Fruit fly (Drosophila melanogaster) ovary, adult (tissue): ENCODE results near the gene CG5107.

Source experiments
- CG17801 ChIP-seq: fragments of 200-800 bp; optimal IDR thresholded peaks from 2 replicates; lab custom pipeline; 2019; ENCODE audit warnings: missing biosample characterization, mild to moderate bottlenecking, missing genetic modification characterization, moderate library complexity; ENCODE audit not compliant: partially characterized antibody

The CG5107 gene

DNA sequence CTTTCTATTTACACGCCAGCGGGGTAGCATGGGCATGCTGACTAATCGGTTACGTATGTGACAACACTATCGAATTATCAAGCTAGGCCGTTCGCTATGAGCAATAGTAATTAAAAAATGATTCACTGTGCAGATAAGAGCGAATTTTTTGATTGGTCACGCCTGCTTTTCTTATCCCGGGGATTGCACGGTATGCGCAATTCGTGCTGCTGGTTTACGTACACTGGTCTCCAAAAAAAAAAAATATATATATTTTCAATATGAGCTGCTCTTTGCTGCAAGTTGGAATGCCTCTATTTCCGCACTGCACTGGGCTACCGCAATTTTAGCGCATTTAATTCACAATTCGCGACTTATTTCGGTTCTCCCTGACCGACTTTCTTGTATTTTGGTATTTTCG lies 14.6 kb upstream of the CG5107 start:
- TF ChIP-seq CG17801 (GFP tag; lab: Kevin White, UChicago), result no peak

DNA sequence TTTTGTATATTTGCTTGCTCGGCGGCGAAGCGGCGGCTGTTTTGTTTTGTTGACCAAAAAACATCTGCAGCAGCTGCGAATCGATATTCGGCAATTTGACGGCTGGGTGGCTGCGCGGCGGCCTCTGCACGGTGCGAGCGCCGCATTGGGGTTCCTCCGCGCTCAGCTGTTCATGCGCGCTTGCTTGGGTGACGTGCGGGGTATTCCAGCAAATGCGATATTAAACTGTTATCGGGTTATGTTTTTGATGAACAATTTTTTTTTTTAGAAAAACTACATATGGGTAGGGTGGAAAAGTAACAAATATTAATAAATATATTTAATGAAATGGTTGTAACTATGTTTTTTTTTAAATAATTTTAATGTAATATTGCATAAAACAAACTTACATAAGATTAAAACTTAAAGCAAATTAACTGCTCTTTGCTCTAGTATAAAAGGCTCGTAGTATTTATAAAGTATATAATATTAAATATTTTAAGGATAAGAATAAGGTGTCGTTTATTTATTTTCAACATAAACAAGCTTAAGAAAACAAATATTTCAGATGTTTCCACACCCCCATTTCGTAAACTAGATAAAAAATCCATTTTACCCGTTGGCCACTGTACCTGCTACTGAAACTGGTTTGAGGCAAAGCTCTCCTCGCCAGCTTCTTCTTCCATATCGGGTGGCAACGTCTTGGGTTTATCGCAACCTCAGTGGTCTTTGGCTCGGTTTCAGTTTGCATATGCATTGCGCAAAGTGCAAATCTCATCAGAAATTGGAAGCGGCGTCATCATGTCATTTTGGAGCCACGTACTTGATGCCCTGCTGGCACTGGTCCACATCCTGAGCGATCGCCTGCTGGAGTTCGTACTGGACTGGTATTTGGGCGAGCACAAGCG lies 14.0 kb upstream of the CG5107 start, which contains the start of the genes Gnpat and CG5112:
Gene Gnpat (minus strand): TSS at position 159 of the 887 bp plus-strand sequence.
Gene CG5112 (plus strand): TSS at position 683 of the 887 bp plus-strand sequence.
- TF ChIP-seq CG17801 (GFP tag; lab: Kevin White, UChicago), result peak; percentile 54

DNA sequence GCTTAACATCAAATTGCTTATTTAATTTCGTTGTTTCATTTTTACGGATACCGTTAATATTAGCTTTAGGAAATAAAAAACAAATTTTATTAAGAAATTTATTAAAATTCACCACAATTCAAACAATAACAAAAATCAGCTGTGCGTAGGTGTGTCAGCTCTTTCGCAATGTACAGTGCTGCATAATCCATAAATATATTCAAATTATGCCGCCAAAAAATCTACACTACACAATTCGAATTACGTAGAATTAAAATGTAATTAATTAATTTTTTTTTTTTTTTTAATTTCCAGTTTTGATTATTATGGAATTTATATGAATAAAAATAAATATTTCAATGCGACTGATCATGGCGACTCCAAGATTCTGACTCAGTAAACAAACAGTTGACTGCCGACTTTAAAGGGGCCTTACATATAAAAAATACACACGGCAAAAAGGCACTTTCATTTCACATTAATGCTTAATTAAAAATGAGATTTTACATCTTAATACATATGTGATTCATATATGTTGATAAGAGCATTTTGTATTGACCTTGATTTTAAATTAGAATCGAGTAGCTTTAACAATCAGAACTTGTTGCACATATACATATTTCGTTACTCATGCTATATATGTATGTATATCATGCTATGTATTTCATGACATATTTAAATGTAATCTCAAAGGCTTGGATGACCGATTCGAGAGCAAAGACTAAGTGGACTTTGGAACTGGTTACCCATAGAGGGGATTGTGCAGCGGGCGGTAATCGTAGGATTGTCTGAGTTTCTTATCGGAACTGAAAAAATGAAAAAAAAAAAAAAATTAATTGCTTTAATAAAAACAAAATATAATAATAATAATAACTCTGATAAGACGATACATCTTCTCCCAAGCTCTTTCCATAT lies 11.4 kb upstream of the CG5107 start:
- no peak for TF ChIP-seq CG17801 (GFP tag; lab: Kevin White, UChicago)

DNA sequence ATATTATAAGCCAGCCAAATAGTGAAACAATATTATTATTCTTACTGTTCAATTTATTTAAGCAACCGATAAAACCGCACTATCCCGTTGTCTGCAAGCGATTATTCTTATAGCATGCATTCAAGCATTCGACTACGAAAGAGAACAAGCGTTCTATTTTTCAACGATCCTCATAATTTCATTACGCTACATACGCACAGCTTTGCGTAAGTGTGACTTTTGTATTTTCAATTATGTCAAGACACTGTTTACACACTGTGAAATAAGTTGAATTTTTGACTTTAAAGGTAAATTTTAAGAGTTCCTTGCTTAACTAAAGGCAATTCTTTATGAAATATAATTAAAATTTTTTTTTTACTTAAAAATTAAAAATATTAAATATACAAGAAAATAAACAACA lies 9.9 kb upstream of the CG5107 start, which contains the start of gene CG33494:
Gene CG33494 (minus strand): TSS at position 90 of the 400 bp plus-strand sequence.
- no peak for TF ChIP-seq CG17801 (GFP tag; lab: Kevin White, UChicago)

DNA sequence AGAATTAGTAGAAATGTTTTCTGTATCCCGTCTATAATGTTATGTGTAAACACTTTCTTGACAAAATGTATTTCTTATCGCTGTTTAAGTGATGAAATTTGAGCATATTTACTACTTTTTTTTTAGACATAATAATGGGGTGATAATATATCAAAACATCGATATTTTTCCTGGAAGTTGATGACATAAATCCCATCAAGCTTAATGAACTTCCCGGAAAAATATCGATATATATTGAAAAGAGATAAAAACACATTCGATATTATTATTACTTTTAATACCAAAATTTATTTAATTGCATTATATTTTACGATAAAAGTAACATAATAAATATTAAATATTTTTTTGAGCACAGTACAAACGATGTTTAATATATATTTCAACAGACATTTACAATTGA lies 9.2 kb upstream of the CG5107 start:
- no peak for TF ChIP-seq CG17801 (GFP tag; lab: Kevin White, UChicago)

DNA sequence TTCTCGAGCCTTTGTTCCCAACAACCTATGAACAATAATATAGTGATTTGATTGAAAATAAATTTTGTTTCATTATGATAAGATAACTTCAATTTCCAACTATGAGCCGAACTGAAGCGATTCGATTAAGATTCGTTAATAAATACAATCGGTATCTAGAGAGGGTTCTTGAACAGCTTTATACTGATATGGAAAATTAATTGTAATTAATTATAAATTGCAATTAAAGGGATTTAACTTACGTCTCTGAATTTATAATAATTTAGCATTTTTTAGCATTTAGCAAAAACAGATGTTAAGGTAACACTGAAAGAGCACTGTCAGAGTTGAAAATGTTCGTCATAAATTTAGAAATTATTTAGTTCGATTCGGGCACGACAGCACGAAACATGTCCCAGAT lies 984 bp downstream of the CG5107 start, which contains the start of gene CG5111:
Gene CG5111 (plus strand): TSS at position 301 of the 400 bp plus-strand sequence.
- no peak for TF ChIP-seq CG17801 (GFP tag; lab: Kevin White, UChicago)

DNA sequence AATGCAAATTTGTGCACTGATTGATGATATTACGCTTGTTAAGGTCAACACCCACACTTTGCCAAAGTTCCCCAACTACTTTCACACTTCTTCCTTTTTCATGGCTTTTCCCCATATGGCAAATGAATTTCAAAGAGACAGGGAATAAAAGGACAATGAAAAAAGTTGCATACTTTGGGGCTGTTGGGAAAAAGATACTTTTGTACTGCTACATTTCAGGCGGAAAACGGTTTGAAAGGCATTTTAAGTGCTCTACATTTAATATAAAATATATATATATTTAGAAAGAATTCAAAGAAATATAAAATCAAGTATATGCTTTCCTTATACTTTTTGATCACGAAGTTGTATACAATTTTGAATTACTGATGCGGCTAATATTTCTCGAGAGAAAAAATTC lies 7.8 kb downstream of the CG5107 start:
- TF ChIP-seq CG17801 (GFP tag; lab: Kevin White, UChicago), result no peak

DNA sequence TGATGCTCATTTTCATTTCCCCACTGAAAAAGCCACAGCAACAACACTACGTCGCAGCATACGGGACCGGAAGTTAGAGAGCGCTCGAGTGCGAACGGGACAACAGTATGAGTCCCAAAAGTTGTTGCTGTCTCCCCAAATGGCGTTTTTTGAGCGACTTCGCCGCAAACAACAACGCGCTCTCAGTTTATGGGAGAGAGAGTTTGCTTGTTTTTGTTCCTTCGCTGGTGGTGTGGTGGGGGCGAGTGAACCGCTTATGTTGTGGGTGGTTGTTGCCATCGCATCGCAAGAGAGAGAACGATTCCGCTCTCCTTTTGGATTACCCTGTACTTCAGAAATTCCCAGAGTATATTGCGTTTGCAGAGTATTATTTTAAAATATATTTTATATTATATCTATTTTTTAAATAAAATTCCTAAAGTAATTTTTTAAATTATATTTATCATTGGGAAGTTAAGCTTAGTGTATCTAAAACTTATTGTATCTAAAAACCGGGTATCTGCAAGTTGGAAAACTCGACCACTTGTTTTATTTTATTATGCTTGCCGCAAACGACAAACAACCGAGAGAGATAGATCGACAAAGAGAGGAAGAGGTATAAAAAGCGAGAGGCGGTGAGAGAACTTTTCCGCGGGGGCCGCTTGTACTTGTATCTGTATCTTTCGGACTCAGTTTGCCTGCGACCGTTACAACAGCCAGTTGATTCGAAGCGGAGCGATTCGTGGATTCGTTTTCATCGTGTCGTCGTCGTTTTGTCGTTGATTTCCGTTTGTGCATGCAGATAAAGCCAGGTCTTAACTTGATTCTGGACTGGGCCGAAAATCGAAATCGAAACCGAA lies 10.7 kb downstream of the CG5107 start, which contains the start of gene msi:
Gene msi (plus strand): TSS at position 669 of the 839 bp plus-strand sequence.
- peak; percentile 86 for TF ChIP-seq CG17801 (GFP tag; lab: Kevin White, UChicago)

DNA sequence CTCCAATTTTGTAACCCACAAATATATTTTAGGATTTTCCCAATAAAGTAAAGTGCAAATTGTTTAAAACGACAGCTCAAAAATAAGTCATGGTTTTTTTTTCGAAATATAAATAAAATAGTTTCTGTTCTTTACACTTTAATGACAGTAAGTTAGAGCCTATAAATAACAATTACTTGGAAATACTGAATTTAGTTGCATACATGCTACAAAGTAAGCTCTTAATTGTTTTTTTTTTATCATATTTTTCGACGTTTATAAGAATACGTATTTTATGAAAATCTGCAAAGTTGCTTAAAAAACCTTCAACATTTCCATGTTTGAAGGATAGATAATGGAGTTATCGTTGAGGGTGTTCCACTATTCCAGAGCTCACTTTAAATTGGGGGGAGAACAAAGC lies 12.5 kb downstream of the CG5107 start:
- TF ChIP-seq CG17801 (GFP tag; lab: Kevin White, UChicago), result no peak

DNA sequence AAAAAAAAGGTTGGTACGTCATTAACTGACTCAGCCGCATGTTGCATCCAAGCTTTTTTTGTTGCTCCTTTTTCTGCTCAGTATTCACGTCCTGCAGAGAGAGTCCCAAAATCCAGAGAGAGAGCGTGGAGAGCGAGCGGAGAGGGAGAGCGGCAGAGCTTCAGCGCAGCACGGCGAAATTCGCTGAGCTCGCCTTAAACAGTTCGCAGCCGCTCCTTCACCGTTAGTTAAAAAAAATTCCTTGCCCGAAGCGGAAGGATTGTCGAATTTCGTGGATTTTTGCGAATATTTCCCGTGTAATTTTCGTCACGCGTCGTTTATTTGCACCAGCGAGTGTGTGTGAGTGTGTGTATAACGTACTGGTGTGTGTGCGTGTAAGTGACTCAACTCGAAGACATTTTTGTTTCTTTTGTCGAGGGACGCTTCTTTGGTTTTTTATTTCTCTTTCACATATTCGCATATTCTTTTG lies 13.1 kb downstream of the CG5107 start:
- peak; percentile 79 for TF ChIP-seq CG17801 (GFP tag; lab: Kevin White, UChicago)

DNA sequence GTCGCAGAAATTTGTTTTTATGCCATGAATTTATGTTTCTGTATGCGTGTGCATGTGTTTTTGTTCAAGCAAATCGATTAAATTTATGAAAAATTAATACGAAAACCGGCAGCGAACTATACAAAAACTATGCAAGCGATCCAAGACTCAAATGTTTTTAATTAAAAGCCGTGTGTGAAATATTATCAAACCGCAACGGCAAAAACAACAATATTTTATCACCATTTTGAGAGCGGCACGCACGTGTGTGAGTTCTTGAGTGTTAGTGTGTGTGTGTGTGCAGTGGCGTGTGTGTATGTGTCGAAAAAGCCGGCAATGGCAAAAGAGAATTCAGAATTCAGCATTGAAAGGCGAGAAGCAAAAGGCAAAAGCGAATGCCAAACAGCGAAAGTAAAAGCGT lies 13.6 kb downstream of the CG5107 start:
- TF ChIP-seq CG17801 (GFP tag; lab: Kevin White, UChicago), result no peak

DNA sequence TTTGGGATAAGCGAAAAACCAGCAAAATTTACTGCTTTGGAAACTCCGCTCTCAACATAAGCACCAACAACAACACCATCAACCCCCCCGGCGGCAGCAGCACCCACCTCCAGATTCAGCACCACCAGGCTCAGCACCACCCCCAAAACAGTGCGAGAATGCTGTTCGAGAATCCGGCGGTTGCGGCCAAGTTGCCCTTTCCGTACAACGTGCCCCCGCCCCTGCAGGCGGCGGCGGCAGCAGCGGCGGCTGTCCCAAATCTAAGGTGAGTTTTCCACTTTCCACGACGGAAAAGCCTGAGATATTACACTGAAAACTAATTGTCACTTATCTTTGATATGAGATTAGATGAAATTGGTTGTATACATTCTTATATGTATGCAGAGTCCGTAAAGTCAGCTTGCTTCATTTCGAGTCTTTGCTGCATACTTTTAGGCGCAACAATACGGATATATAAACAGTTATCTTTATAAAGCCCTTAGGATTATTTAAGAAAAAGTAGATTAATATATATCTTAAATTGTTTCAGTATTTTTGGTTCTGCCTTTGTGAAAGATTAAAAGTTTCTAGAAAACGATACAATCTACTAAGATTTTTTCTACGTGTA lies 14.6 kb downstream of the CG5107 start:
- TF ChIP-seq CG17801 (GFP tag; lab: Kevin White, UChicago), result no peak

DNA sequence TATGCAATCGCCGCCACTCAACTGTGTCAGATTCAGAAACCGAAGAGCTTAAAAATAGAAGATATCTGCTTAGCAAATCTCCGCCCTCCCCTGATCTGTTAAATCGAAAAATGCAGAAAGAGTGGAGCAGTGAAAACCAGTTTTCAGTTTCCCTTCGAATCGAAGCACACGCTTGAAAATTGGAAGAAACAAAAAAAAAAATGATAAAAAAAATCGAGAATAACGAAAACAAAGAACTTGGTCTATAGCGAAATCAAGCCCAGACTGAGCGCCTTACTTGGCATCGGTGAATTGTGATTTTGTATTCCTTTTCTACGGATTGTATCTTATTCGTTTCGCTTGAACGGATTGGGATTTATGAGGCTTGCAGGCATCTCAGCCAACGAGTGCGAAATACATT lies 24.3 kb downstream of the CG5107 start:
- TF ChIP-seq CG17801 (GFP tag; lab: Kevin White, UChicago), result no peak
